Worm (Caenorhabditis elegans): ENCODE measurements around the gene C34F11.2.
A peak's percentile ranks its signal among the peaks of the same experiment; 100 is the strongest.

Gene C34F11.2

DNA sequence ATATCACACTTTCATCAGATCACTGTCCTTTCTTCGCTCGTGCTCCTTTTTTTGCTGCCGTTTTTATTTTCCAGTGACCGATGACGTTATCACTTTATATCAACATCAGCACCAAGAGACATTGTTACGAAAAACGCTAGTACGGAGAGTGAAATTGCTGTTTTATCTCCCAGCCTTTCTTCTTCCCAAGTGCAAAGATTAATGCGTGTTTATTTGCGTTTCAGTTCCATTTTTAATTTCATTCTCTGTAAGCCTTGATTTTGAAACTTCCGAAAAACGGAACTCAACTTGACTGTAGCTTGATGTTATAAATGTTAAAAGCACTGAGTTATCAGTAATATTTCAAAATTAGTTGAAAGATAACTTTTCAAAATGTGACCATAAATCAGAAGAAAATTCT is 25.2 kb upstream of the C34F11.2 start:
- TF ChIP-seq ztf-26 (tag; optimal IDR thresholded peaks at IDR 0.05) (no peak), dpff-1 (tag; optimal IDR thresholded peaks at IDR 0.05) (no peak), nhr-80 (tag; optimal IDR thresholded peaks at IDR 0.05) (peak; percentile 40), bed-2 (GFP tag; IDR thresholded peaks at IDR 0.05) (no peak), snpc-1.3 (tag; optimal IDR thresholded peaks at IDR 0.05; ENCODE audit: insufficient read depth) (no peak)

DNA sequence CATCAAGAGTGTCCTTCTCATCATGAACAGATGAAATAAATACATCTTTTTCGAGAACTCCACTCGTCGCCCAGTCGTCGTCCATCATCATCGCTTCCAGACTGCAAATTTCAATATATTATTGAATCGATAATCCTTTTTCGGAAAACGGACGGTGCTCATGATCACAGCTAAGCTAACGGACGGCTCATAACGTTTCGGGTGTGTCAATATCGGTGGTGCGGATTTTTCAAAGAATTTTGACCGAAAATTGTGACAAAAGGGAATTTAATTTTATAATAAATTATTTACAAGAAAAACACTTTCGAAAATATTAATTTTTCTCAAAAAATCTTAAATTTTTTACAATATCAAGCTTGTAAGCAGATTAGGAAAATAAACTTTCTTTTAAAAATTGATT is 24.6 kb upstream of the C34F11.2 start, which contains the start of gene crh-2:
Gene crh-2 (minus strand): TSS at position 101 of the 400 bp plus-strand sequence.
- no peak for TF ChIP-seq Y56A3A.18 (GFP tag; IDR thresholded peaks at IDR 0.05)
- no peak for TF ChIP-seq ets-4 (GFP tag; optimal IDR thresholded peaks at IDR 0.05)
- TF ChIP-seq T07F8.4 (tag; optimal IDR thresholded peaks at IDR 0.05): no peak
- TF ChIP-seq hmg-1.2 (GFP tag; IDR thresholded peaks at IDR 0.05): no peak
- no peak for TF ChIP-seq nfya-2 (GFP tag; IDR thresholded peaks at IDR 0.05)
- TF ChIP-seq C06A6.2 (GFP tag; conservative IDR thresholded peaks at IDR 0.05): no peak
- no peak for TF ChIP-seq efl-1 (GFP tag; optimal IDR thresholded peaks at IDR 0.05)
- no peak for TF ChIP-seq atf-7 (tag; optimal IDR thresholded peaks at IDR 0.05)
- no peak for TF ChIP-seq nhr-27 (tag; optimal IDR thresholded peaks at IDR 0.05)

DNA sequence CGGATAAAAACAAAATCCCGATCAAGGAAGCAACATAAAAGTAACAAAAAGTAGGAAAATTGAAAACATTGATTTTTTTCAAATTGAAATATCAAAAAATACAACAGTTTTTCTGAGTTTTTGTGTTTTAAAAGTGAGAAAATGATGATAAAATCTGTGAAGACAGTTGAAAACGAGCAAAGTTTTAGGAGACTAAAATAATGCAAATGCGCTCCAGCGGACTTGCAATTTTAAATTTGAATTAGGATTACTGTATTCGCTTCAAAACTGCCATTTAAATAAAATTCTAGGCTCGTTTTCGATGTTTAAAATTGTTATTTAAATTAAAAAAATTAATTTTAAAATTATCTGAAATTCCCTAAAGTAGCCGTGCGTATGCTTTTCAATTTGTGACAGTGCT is 24.1 kb upstream of the C34F11.2 start:
- TF ChIP-seq sdz-38 (tag; optimal IDR thresholded peaks at IDR 0.05) (no peak), mcd-1 (GFP tag; IDR thresholded peaks at IDR 0.05) (peak; percentile 57; the same call in 1 of the 2 replicates), lsy-27 (tag; optimal IDR thresholded peaks at IDR 0.05; ENCODE audit: borderline replicate concordance, insufficient read depth) (no peak), lsl-1 (GFP tag; optimal IDR thresholded peaks at IDR 0.05) (peak; percentile 80), ceh-27 (GFP tag; optimal IDR thresholded peaks at IDR 0.05) (no peak), hlh-12 (tag; optimal IDR thresholded peaks at IDR 0.05) (no peak), lir-1 (GFP tag; conservative IDR thresholded peaks at IDR 0.05) (no peak), efl-1 (GFP tag; optimal IDR thresholded peaks at IDR 0.05) (peak; percentile 20), madf-6 (GFP tag; IDR thresholded peaks at IDR 0.05) (no peak), madf-3 (GFP tag; IDR thresholded peaks at IDR 0.05) (no peak), D2030.7 (GFP tag; IDR thresholded peaks at IDR 0.05) (peak; percentile 27; the same call in 1 of the 2 replicates), die-1 (tag; optimal IDR thresholded peaks at IDR 0.05) (no peak), hlh-26 (GFP tag; conservative IDR thresholded peaks at IDR 0.05) (no peak), fkh-3 (tag; optimal IDR thresholded peaks at IDR 0.05) (no peak), rcor-1 (GFP tag; IDR thresholded peaks at IDR 0.05) (no peak), nhr-179 (tag; optimal IDR thresholded peaks at IDR 0.05) (no peak)

DNA sequence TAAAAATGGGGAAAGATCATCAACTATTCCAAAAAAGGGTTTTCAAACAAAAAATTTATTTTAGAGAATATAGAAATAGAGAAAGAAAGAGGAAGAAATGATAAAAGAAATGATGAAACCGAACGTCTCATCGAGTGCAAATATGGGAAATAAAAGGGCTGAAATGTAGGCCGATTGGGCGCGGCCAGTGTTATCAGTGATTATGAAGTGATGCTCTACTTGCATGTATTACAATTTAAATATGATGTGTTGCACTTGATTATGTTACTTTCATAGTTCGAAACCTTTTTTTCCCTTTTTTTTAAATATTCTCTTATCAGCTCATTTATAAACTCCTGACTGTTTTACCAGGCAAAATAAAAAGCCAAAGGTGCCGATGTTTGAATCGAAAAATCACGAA is 20.3 kb upstream of the C34F11.2 start:
- TF ChIP-seq F23B12.7 (tag; optimal IDR thresholded peaks at IDR 0.05; ENCODE audit: insufficient read depth) (no peak), nhr-80 (tag; optimal IDR thresholded peaks at IDR 0.05) (peak; percentile 85), K12H6.12 (tag; optimal IDR thresholded peaks at IDR 0.05) (no peak)

DNA sequence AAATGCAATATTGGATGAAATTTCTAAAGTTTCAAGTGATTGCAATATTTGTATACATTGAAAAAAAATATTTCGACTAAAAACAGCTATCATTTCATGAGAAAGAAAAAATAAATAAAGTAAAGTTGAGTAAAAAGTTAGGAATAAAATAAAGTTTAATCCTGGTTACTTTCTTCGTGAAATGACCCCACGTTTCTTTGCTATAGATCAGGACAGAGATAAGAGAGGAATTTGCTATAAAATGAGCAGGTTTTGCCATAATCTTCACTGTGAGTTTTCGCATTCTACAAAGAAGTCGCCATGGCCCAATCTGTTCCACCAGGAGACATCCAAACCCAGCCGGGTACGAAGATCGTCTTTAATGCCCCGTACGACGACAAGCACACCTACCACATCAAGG is 18.0 kb upstream of the C34F11.2 start, which contains the start of gene msp-49:
Gene msp-49 (plus strand): TSS at position 301 of the 400 bp plus-strand sequence.
- TF ChIP-seq nhr-27 (tag; optimal IDR thresholded peaks at IDR 0.05): no peak
- no peak for TF ChIP-seq cebp-1 (GFP tag; IDR thresholded peaks at IDR 0.05)
- no peak for TF ChIP-seq cebp-1 (tag; optimal IDR thresholded peaks at IDR 0.05)
- no peak for TF ChIP-seq gei-17 (GFP tag; optimal IDR thresholded peaks at IDR 0.05)
- TF ChIP-seq lir-1 (GFP tag; conservative IDR thresholded peaks at IDR 0.05): no peak
- no peak for TF ChIP-seq ztf-28 (GFP tag; IDR thresholded peaks at IDR 0.05)
- TF ChIP-seq chd-7 (tag; optimal IDR thresholded peaks at IDR 0.05): no peak
- no peak for TF ChIP-seq F10E7.11 (tag; optimal IDR thresholded peaks at IDR 0.05)
- TF ChIP-seq snpc-3.4 (tag; optimal IDR thresholded peaks at IDR 0.05): no peak
- TF ChIP-seq atf-7 (tag; optimal IDR thresholded peaks at IDR 0.05): no peak
- no peak for TF ChIP-seq dpff-1 (tag; optimal IDR thresholded peaks at IDR 0.05)
- TF ChIP-seq egl-44 (GFP tag; IDR thresholded peaks at IDR 0.05): no peak
- no peak for TF ChIP-seq lag-1 (GFP tag; IDR thresholded peaks at IDR 0.05)
- no peak for TF ChIP-seq him-1 (tag; optimal IDR thresholded peaks at IDR 0.05)
- TF ChIP-seq rpc-1 (optimal IDR thresholded peaks at IDR 0.05): no peak
- no peak for TF ChIP-seq rpc-1 (tag; optimal IDR thresholded peaks at IDR 0.05)
